Fruit fly (Drosophila melanogaster) Kc167 (cell line): ENCODE measurements around the gene Fbp2.

Source experiments
- Myc ChIP-seq: fragments of >200 bp; optimal IDR thresholded peaks from 2 replicates; lab custom pipeline; 2017; ENCODE audit warnings: missing external identifiers
- Sin3A ChIP-seq: fragments of >200 bp; optimal IDR thresholded peaks from 2 replicates; lab custom pipeline; 2018; ENCODE audit warnings: missing external identifiers
- h ChIP-seq: fragments of >200 bp; optimal IDR thresholded peaks from 3 replicates; lab custom pipeline; 2018; ENCODE audit warnings: missing external identifiers
- insv ChIP-seq: fragments of >200 bp; optimal IDR thresholded peaks from 3 replicates; lab custom pipeline; 2018; ENCODE audit warnings: missing external identifiers
- psq ChIP-seq: fragments of >200 bp; optimal IDR thresholded peaks from 2 replicates; lab custom pipeline; 2017; ENCODE audit warnings: missing external identifiers
- ttk ChIP-seq: sonication (Bioruptor generic); optimal IDR thresholded peaks from 2 replicates; lab custom pipeline; 2017; ENCODE audit warnings: missing external identifiers

- no peak for TF ChIP-seq Myc (lab: Kevin White, UChicago)
- TF ChIP-seq insv (lab: Kevin White, UChicago) = no peak
- no peak for TF ChIP-seq psq
- TF ChIP-seq Sin3A = no peak
- no peak for TF ChIP-seq ttk
- TF ChIP-seq h (lab: Kevin White, UChicago) = no peak
Observed at dm6 chr2L:9396396-9396795, 30.2 kb upstream of the Fbp2 start.
